Worm (Caenorhabditis elegans) whole organism, young adult: ENCODE results near the gene nspb-3.

Experiments used
- T26A5.8 ChIP-seq: sonication (generic microtip); optimal IDR thresholded peaks from 2 replicates; lab custom pipeline; 2016; ENCODE audit warnings: missing genetic modification characterization, missing compliant biosample characterization
- Y53F4B.3 ChIP-seq: fragments of 200-800 bp; sonication (Bioruptor generic); IDR thresholded peaks from 2 replicates; pipeline ENCODE4 v1.3.6; 2022; ENCODE audit warnings: missing genetic modification reagents, missing genetic modification characterization, missing compliant biosample characterization
- bed-1 ChIP-seq: fragments of 200-800 bp; sonication (Bioruptor generic); IDR thresholded peaks from 2 replicates; pipeline ENCODE4 v1.3.6; 2022; ENCODE audit warnings: missing genetic modification reagents, missing genetic modification characterization, missing compliant biosample characterization
- dpl-1 ChIP-seq: fragments of 150-350 bp; optimal IDR thresholded peaks from 2 replicates; lab custom pipeline; 2014; ENCODE audit warnings: missing biosample characterization, missing genetic modification reagents, missing genetic modification characterization
- ets-4 ChIP-seq: fragments of 200-800 bp; sonication (Bioruptor generic); optimal IDR thresholded peaks from 2 replicates; lab custom pipeline; 2018; ENCODE audit warnings: mild to moderate bottlenecking, missing genetic modification characterization, missing compliant biosample characterization
- him-1 ChIP-seq: sonication (generic microtip); optimal IDR thresholded peaks from 2 replicates; lab custom pipeline; 2016; ENCODE audit warnings: missing genotype, missing genetic modification reagents, missing genetic modification characterization, missing compliant biosample characterization
- lir-1 ChIP-seq: fragments of 200-800 bp; sonication (Bioruptor generic); conservative IDR thresholded peaks from 2 replicates; pipeline ENCODE4 v1.3.6; 2022; ENCODE audit warnings: missing genetic modification reagents, missing genetic modification characterization, missing compliant biosample characterization
- mcd-1 ChIP-seq: fragments of 200-800 bp; sonication (Bioruptor generic); IDR thresholded peaks from 2 replicates; pipeline ENCODE4 v1.3.6; 2022; ENCODE audit warnings: missing genetic modification reagents, missing genetic modification characterization, missing compliant biosample characterization
- nhr-120 ChIP-seq: fragments of 200-800 bp; sonication (Bioruptor generic); IDR thresholded peaks from 2 replicates; pipeline ENCODE4 v1.3.6; 2022; ENCODE audit warnings: missing genetic modification characterization, missing compliant biosample characterization
- pha-4 ChIP-seq: fragments of 150-350 bp; sonication (generic microtip); optimal IDR thresholded peaks from 2 replicates; lab custom pipeline; 2014; ENCODE audit warnings: missing biosample characterization, missing genetic modification reagents, missing genetic modification characterization
- ztf-3 ChIP-seq: fragments of 200-800 bp; sonication (Bioruptor generic); optimal IDR thresholded peaks from 2 replicates; lab custom pipeline; 2018; ENCODE audit warnings: mild to moderate bottlenecking, missing genetic modification characterization, missing compliant biosample characterization

DNA sequence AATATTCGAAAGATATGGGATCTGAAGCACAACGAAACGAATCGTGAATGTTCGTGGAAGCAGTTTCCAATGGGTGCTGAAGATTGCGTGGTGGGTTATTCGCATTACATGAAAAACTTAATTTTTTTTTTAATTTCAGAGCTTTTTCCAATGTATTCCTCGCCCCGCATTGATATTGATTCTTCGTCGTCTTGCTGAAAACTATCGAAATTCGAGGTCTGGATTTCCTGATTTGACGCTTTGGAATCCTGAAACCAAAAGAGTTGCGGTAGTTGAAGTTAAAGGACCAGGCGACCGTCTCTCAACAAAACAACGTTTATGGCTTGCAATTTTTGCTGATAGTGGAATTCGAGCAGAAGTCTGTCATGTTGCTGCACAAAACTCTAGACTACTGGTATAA lies 42.7 kb downstream of the nspb-3 start:
- no peak for TF ChIP-seq pha-4 (tag; lab: Kevin White, UChicago)
- no peak for TF ChIP-seq bed-1 (GFP tag; lab: Robert Waterston, UW)
- TF ChIP-seq ztf-3 (GFP tag; lab: Kevin White, UChicago): no peak
- no peak for TF ChIP-seq ets-4 (GFP tag; lab: Kevin White, UChicago)
- no peak for TF ChIP-seq T26A5.8
- no peak for TF ChIP-seq him-1 (tag; lab: Kevin White, UChicago)
- no peak for TF ChIP-seq nhr-120
- no peak for TF ChIP-seq dpl-1 (GFP tag; lab: Kevin White, UChicago)
- no peak for TF ChIP-seq lir-1 (GFP tag; lab: Robert Waterston, UW)
- no peak for TF ChIP-seq mcd-1 (GFP tag; lab: Robert Waterston, UW)
- no peak for TF ChIP-seq Y53F4B.3 (GFP tag; lab: Robert Waterston, UW)
